Fruit fly (Drosophila melanogaster) whole organism, embryonic: ENCODE measurements around the gene CG7945.
A peak's percentile ranks its signal among the peaks of the same experiment; 100 is the strongest.

ENCODE experiments used
- Ada2b ChIP-seq: fragments of 200-800 bp; sonication (Bioruptor generic); IDR thresholded peaks from 2 replicates; pipeline ENCODE4 v1.3.6; 2022; ENCODE audit warnings: missing biosample characterization, missing genetic modification characterization
- Adf1 ChIP-seq: fragments of 200-800 bp; sonication (Bioruptor generic); IDR thresholded peaks from 2 replicates; pipeline ENCODE4 v1.3.6; 2022; ENCODE audit warnings: missing biosample characterization, missing genetic modification characterization
- Awh ChIP-seq: fragments of 200-800 bp; sonication (Bioruptor generic); IDR thresholded peaks from 2 replicates; pipeline ENCODE4, ENCODE4 v1.3.6; 2022; ENCODE audit warnings: missing biosample characterization, missing genetic modification characterization
- Bdp1 ChIP-seq: fragments of 200-800 bp; sonication (Bioruptor generic); optimal IDR thresholded peaks from 3 replicates; lab custom pipeline; 2016; ENCODE audit warnings: missing biosample characterization, missing genetic modification characterization
- CG10321 ChIP-seq: fragments of 200-800 bp; sonication (Bioruptor generic); IDR thresholded peaks from 2 replicates; pipeline ENCODE4 v1.3.6; 2022; ENCODE audit warnings: missing biosample characterization, missing genetic modification characterization
- CG11695 ChIP-seq: fragments of 200-800 bp; sonication (Bioruptor generic); IDR thresholded peaks from 3 replicates; pipeline ENCODE4 v1.3.6; 2022; ENCODE audit warnings: missing biosample characterization, missing genetic modification characterization
- CG12769 ChIP-seq: fragments of 200-800 bp; sonication (Bioruptor generic); optimal IDR thresholded peaks from 2 replicates; lab custom pipeline; 2019; ENCODE audit warnings: missing biosample characterization, mild to moderate bottlenecking, missing genetic modification characterization, moderate library complexity
- CG16863 ChIP-seq: fragments of 200-800 bp; sonication (Bioruptor generic); optimal IDR thresholded peaks from 3 replicates; lab custom pipeline; 2016; ENCODE audit warnings: missing biosample characterization, missing genetic modification characterization
- CG17361 ChIP-seq: fragments of 200-800 bp; sonication (Bioruptor generic); IDR thresholded peaks from 3 replicates; pipeline ENCODE4 v1.3.6; 2022; ENCODE audit warnings: missing biosample characterization, missing genetic modification characterization
- CG3407 ChIP-seq: fragments of 200-800 bp; sonication (Bioruptor generic); optimal IDR thresholded peaks from 2 replicates; lab custom pipeline; 2018; ENCODE audit warnings: missing biosample characterization, mild to moderate bottlenecking, missing genetic modification characterization
- CG6654 ChIP-seq: fragments of 200-800 bp; sonication (Bioruptor generic); optimal IDR thresholded peaks from 2 replicates; lab custom pipeline; 2017; ENCODE audit warnings: missing biosample characterization, mild to moderate bottlenecking, missing genetic modification characterization
- CG6765 ChIP-seq: fragments of 200-800 bp; sonication (Bioruptor generic); optimal IDR thresholded peaks from 3 replicates; lab custom pipeline; 2017; ENCODE audit warnings: missing biosample characterization, mild to moderate bottlenecking, missing genetic modification characterization
- CG7786 ChIP-seq: fragments of 200-800 bp; sonication (Bioruptor generic); optimal IDR thresholded peaks from 2 replicates; lab custom pipeline; 2016; ENCODE audit warnings: missing biosample characterization, missing genetic modification characterization
- CG9437 ChIP-seq: fragments of 200-800 bp; sonication (Bioruptor generic); optimal IDR thresholded peaks from 2 replicates; lab custom pipeline; 2018; ENCODE audit warnings: missing biosample characterization, mild to moderate bottlenecking, missing genetic modification characterization
- CkIIα-i1 ChIP-seq: fragments of 200-800 bp; sonication (Bioruptor generic); IDR thresholded peaks from 2 replicates; pipeline ENCODE4 v1.3.6; 2022; ENCODE audit warnings: missing biosample characterization, missing genetic modification characterization
- Hmr ChIP-seq: fragments of 200-800 bp; sonication (Bioruptor generic); optimal IDR thresholded peaks from 3 replicates; lab custom pipeline; 2017; ENCODE audit warnings: mild to moderate bottlenecking, missing biosample characterization, missing genetic modification reagents, missing genetic modification characterization
- MTF-1 ChIP-seq: fragments of 200-800 bp; sonication (Bioruptor generic); optimal IDR thresholded peaks from 2 replicates; lab custom pipeline; 2018; ENCODE audit warnings: missing biosample characterization, mild to moderate bottlenecking, missing genetic modification characterization, borderline replicate concordance
- Opbp ChIP-seq: fragments of 200-800 bp; sonication (Bioruptor generic); IDR thresholded peaks from 3 replicates; pipeline ENCODE4 v1.3.6; 2022; ENCODE audit warnings: missing biosample characterization, missing genetic modification characterization; ENCODE audit not compliant: partially characterized antibody
- Sox100B ChIP-seq: fragments of 200-800 bp; sonication (Bioruptor generic); optimal IDR thresholded peaks from 3 replicates; lab custom pipeline; 2018; ENCODE audit warnings: missing biosample characterization, mild to moderate bottlenecking, missing genetic modification characterization
- Vsx1 ChIP-seq: fragments of 200-800 bp; sonication (Bioruptor generic); optimal IDR thresholded peaks from 2 replicates; lab custom pipeline; 2017; ENCODE audit warnings: missing biosample characterization, mild to moderate bottlenecking, missing genetic modification characterization, missing genetic modification reagents
- al ChIP-seq: fragments of 200-800 bp; sonication (Bioruptor generic); IDR thresholded peaks from 2 replicates; pipeline ENCODE4 v1.3.6; 2022; ENCODE audit warnings: missing biosample characterization, missing genetic modification characterization
- danr ChIP-seq: fragments of 200-800 bp; sonication (Bioruptor generic); IDR thresholded peaks from 2 replicates; pipeline ENCODE4 v1.3.6; 2022; ENCODE audit warnings: missing biosample characterization, missing genetic modification characterization
- dmrt99B ChIP-seq: fragments of 200-800 bp; sonication (Bioruptor generic); optimal IDR thresholded peaks from 2 replicates; lab custom pipeline; 2018; ENCODE audit warnings: missing biosample characterization, mild to moderate bottlenecking, missing genetic modification characterization, moderate library complexity
- ems ChIP-seq: fragments of 200-800 bp; sonication (Bioruptor generic); optimal IDR thresholded peaks from 3 replicates; lab custom pipeline; 2016; ENCODE audit warnings: missing biosample characterization, missing genetic modification characterization
- fru ChIP-seq: fragments of >200 bp; optimal IDR thresholded peaks from 2 replicates; lab custom pipeline; 2017
- hth ChIP-seq: fragments of >200 bp; optimal IDR thresholded peaks from 2 replicates; lab custom pipeline; 2017; ENCODE audit warnings: inconsistent platforms
- ken ChIP-seq: fragments of 200-800 bp; sonication (Bioruptor generic); IDR thresholded peaks from 3 replicates; pipeline ENCODE4 v1.3.6; 2022; ENCODE audit warnings: missing biosample characterization, missing genetic modification characterization
- lmd ChIP-seq: fragments of 200-800 bp; sonication (Bioruptor generic); IDR thresholded peaks from 2 replicates; pipeline ENCODE4 v1.3.6; 2022; ENCODE audit warnings: missing biosample characterization, missing genetic modification characterization
- nerfin-2 ChIP-seq: fragments of 200-800 bp; sonication (Bioruptor generic); IDR thresholded peaks from 2 replicates; pipeline ENCODE4 v1.3.6; 2022; ENCODE audit warnings: missing biosample characterization, missing genetic modification characterization; ENCODE audit not compliant: partially characterized antibody
- nom ChIP-seq: fragments of 200-800 bp; sonication (Bioruptor generic); optimal IDR thresholded peaks from 2 replicates; lab custom pipeline; 2017; ENCODE audit warnings: missing biosample characterization, missing genetic modification characterization, mild to moderate bottlenecking, moderate library complexity, missing genetic modification reagents
- org-1 ChIP-seq: fragments of 200-800 bp; sonication (Bioruptor generic); optimal IDR thresholded peaks from 2 replicates; lab custom pipeline; 2017; ENCODE audit warnings: missing biosample characterization, missing genetic modification characterization
- peb ChIP-seq: fragments of 200-800 bp; sonication (Bioruptor generic); IDR thresholded peaks from 2 replicates; pipeline ENCODE4 v1.3.6; 2022; ENCODE audit warnings: missing biosample characterization, missing genetic modification characterization
- prd ChIP-seq, 3 experiments: fragments of >200 bp in 2 of 3; fragments of 200-800 bp in 1 of 3; sonication (Bioruptor generic) in 1 of 3; optimal IDR thresholded peaks in 2 of 3; IDR thresholded peaks in 1 of 3; 2 replicates in 2 of 3; 3 replicates in 1 of 3; pipeline versions ENCODE4 v1.3.6 to Lab custom; 2017 to 2022; ENCODE audit warnings: missing biosample characterization in 1 of 3, missing genetic modification characterization in 1 of 3
- so ChIP-seq: fragments of 200-800 bp; sonication (Bioruptor generic); IDR thresholded peaks from 3 replicates; pipeline ENCODE4 v1.3.6; 2022; ENCODE audit warnings: missing biosample characterization, missing genetic modification characterization
- sob ChIP-seq: fragments of 200-800 bp; sonication (Bioruptor generic); IDR thresholded peaks from 2 replicates; pipeline ENCODE4 v1.3.6; 2022; ENCODE audit warnings: missing biosample characterization, missing genetic modification characterization
- ssp ChIP-seq: fragments of 200-800 bp; sonication (Bioruptor generic); IDR thresholded peaks from 2 replicates; pipeline ENCODE4 v1.3.6; 2022; ENCODE audit warnings: missing biosample characterization, missing genetic modification characterization
- tap ChIP-seq: fragments of 200-800 bp; optimal IDR thresholded peaks from 3 replicates; lab custom pipeline; 2019; ENCODE audit warnings: missing biosample characterization, mild to moderate bottlenecking, missing genetic modification characterization, moderate library complexity
- tna ChIP-seq: fragments of 200-800 bp; sonication (Bioruptor generic); IDR thresholded peaks from 2 replicates; pipeline ENCODE4 v1.3.6; 2022; ENCODE audit warnings: missing biosample characterization, missing genetic modification characterization; ENCODE audit not compliant: partially characterized antibody
- twi ChIP-seq: fragments of 200-800 bp; optimal IDR thresholded peaks from 2 replicates; lab custom pipeline; 2019; ENCODE audit warnings: missing biosample characterization, mild to moderate bottlenecking, missing genetic modification characterization, moderate library complexity
- z ChIP-seq: fragments of 200-800 bp; sonication (Bioruptor generic); IDR thresholded peaks from 3 replicates; pipeline ENCODE4 v1.3.6; 2022; ENCODE audit warnings: missing biosample characterization, missing genetic modification characterization

CG7945 gene

DNA sequence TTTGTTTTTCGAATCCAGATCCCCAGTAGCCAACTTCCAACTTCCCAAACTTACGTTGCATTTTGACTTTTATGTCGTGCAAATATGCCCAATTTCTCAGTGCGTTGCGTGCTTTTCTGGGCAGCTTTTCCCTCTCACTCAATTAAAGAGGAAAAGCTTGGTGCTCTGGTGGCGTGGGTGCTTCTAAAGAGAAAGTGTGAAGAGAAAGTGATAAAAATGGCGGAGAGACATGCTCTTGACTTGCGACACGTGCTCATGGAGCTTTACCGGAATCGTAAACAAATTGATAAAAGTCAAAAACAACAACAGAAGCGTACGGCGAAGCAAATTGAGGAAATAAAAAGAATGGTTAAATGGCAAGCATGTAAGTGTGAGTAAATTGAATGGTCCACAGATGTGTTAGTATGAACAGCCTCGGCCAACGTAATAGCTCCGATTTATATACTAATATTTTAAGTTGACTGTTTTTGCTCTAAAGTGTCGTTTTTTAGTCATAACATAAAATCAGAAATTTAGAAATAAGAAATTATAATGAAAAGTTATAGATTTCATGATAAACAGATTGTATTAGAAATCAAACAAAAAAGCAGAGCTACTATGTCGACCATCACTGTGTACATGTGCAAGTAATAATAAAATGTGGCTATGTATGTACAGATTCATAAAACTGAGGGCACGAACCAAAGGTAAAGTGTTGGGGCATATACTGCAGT is 29.9 kb downstream of the CG7945 start (continued):
- TF ChIP-seq Bdp1 (no peak), CG3407 (GFP tag; lab: Kevin White, UChicago) (no peak), Ada2b (GFP tag; lab: Robert Waterston, UW) (0 out of 2 replicates have a peak, but pooled peaks have one; percentile 36), sob (GFP tag; lab: Robert Waterston, UW) (no peak), Vsx1 (GFP tag; lab: Kevin White, UChicago) (no peak), Hmr (GFP tag; lab: Kevin White, UChicago) (peak; percentile 37), Sox100B (GFP tag; lab: Kevin White, UChicago) (peak; percentile 65), ems (GFP tag; lab: Kevin White, UChicago) (no peak), MTF-1 (GFP tag; lab: Kevin White, UChicago) (no peak), Awh (GFP tag; lab: Robert Waterston, UW) (0 out of 2 replicates have a peak, but pooled peaks have one; percentile 53), CkIIα-i1 (GFP tag; lab: Robert Waterston, UW) (no peak), twi (no peak), ssp (GFP tag; lab: Robert Waterston, UW) (no peak), CG11695 (GFP tag; lab: Robert Waterston, UW) (no peak), CG6765 (no peak), nom (GFP tag; lab: Kevin White, UChicago) (no peak), fru (lab: Kevin White, UChicago) (no peak), prd (optimal IDR thresholded peaks at IDR 0.05; lab: Kevin White, UChicago) (no peak), prd (GFP tag; IDR thresholded peaks at IDR 0.05; lab: Robert Waterston, UW) (0 out of 3 replicates have a peak, but pooled peaks have one; percentile 26), nerfin-2 (no peak), CG9437 (GFP tag; lab: Kevin White, UChicago) (no peak), danr (GFP tag; lab: Robert Waterston, UW) (no peak), CG6654 (GFP tag; lab: Kevin White, UChicago) (peak; percentile 16), CG17361 (GFP tag; lab: Robert Waterston, UW) (peak; percentile 54; the same call in 2 of the 3 replicates), tap (tag; lab: Kevin White, UChicago) (peak; percentile 60), tna (GFP tag; lab: Robert Waterston, UW) (no peak), so (no peak), al (GFP tag; lab: Robert Waterston, UW) (0 out of 2 replicates have a peak, but pooled peaks have one; percentile 24), CG10321 (no peak), CG16863 (no peak), Adf1 (GFP tag; lab: Robert Waterston, UW) (no peak), peb (GFP tag; lab: Robert Waterston, UW) (no peak), CG12769 (tag; lab: Kevin White, UChicago) (no peak), z (GFP tag; lab: Robert Waterston, UW) (no peak), Opbp (no peak), org-1 (GFP tag; lab: Kevin White, UChicago) (no peak), lmd (peak; percentile 41; the same call in 1 of the 2 replicates), ken (GFP tag; lab: Robert Waterston, UW) (no peak), dmrt99B (tag; lab: Kevin White, UChicago) (peak; percentile 73)

- TF ChIP-seq CG7786 (GFP tag; lab: Kevin White, UChicago) (no peak), hth (no peak)
These were observed 38.6 kb downstream of the CG7945 start, which contains the start of gene Ran-like for dm6 chr3L:15485302-15485701. Gene Ran-like, minus strand, starts transcription at chr3L:15485402.
